Worm (Caenorhabditis elegans): ENCODE measurements around the gene F36F12.2.
A peak's percentile ranks its signal among the peaks of the same experiment; 100 is the strongest.

F36F12.2 gene

DNA sequence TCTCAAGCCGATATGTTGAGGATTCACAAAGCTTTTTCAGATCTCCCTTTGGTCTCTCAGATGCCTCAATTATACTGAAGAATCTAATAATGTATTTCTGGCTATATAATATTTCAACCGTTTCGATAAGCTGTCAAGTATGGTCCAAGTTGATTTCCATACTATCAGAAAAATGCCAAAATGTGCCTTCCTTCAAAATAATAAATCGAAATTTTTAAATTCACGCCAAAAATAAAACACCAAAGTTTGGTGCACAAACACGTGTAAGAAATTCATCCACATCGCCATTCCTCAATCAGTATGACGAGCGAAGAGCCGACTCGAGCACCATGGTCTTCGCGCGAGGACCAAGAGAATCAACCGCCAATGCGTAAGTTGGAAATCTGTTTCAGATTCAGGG is 24.4 kb upstream of the F36F12.2 start, which contains the start of gene F22F7.11:
Gene F22F7.11, plus strand, starts transcription at position 301 of the 400 bp plus-strand sequence.
- TF ChIP-seq arid-1 (GFP tag; conservative IDR thresholded peaks at IDR 0.05) = no peak

DNA sequence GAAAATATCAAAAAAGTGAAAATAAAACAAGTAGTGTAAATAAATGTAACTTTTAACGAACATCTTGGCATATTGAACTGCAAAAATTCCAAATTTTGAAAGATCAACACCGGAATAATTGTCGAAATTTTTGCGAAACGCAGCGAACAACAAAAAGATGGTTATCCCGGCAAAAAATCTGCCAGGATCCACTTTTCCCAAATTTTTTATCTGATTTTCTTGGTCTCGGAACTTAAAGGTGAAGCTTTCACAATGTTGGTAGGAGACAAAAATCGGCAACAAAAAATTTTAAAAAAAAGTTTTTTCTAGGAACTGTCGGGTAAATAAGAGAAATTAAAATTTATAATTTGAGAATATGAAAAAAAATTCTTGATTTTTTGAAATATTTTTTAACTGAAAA is 23.5 kb upstream of the F36F12.2 start, which contains the start of gene bgnt-1.2:
Gene bgnt-1.2, minus strand, starts transcription at position 101 of the 400 bp plus-strand sequence.
- TF ChIP-seq cey-2 (tag; optimal IDR thresholded peaks at IDR 0.05; ENCODE audit: borderline replicate concordance, insufficient read depth) = no peak
- TF ChIP-seq ceh-32 (tag; optimal IDR thresholded peaks at IDR 0.05; ENCODE audit: poor library complexity) = no peak
- no peak for TF ChIP-seq ama-1 (optimal IDR thresholded peaks at IDR 0.05)
- TF ChIP-seq dmd-6 (GFP tag; IDR thresholded peaks at IDR 0.05) = no peak
- TF ChIP-seq lsy-2 (tag; optimal IDR thresholded peaks at IDR 0.05) = no peak
- no peak for TF ChIP-seq Y5F2A.4 (GFP tag; optimal IDR thresholded peaks at IDR 0.05)
- TF ChIP-seq mep-1 (tag; optimal IDR thresholded peaks at IDR 0.05) = no peak

ce11 chrV:2110368-2110767 is 15.3 kb upstream of the F36F12.2 start, which contains the start of gene F22F7.3:
TSS of gene F22F7.3 (plus strand) at chrV:2110668.
- TF ChIP-seq lir-3 (tag; optimal IDR thresholded peaks at IDR 0.05) (no peak), daf-12 (tag; optimal IDR thresholded peaks at IDR 0.05) (no peak)

- TF ChIP-seq hif-1 (tag; optimal IDR thresholded peaks at IDR 0.05) (peak in 1 of 2 experiments; percentile 2), nhr-6 (tag; optimal IDR thresholded peaks at IDR 0.05) (peak; percentile 39), pha-4 (GFP tag; IDR thresholded peaks at IDR 0.05) (no peak), pha-4 (tag; optimal IDR thresholded peaks at IDR 0.05) (peak; percentile 44), ceh-32 (tag; optimal IDR thresholded peaks at IDR 0.05; ENCODE audit: poor library complexity) (no peak), nhr-77 (tag; optimal IDR thresholded peaks at IDR 0.05) (peak; percentile 10), T26A8.4 (GFP tag; IDR thresholded peaks at IDR 0.05) (no peak), dmd-6 (GFP tag; IDR thresholded peaks at IDR 0.05) (no peak), nhr-11 (tag; optimal IDR thresholded peaks at IDR 0.05) (peak; percentile 15), pqm-1 (tag; optimal IDR thresholded peaks at IDR 0.05) (peak; percentile 4), nhr-28 (tag; optimal IDR thresholded peaks at IDR 0.05) (peak; percentile 95), aha-1 (tag) (peak; percentile 66), dpl-1 (GFP tag; optimal IDR thresholded peaks at IDR 0.05) (peak; percentile 32), lin-13 (GFP tag; optimal IDR thresholded peaks at IDR 0.05) (peak; percentile 26)
Observed at ce11 chrV:2109295-2109694, 14.2 kb upstream of the F36F12.2 start, which contains the start of gene ckb-4. TSS of gene ckb-4 (minus strand) at chrV:2109434.

DNA sequence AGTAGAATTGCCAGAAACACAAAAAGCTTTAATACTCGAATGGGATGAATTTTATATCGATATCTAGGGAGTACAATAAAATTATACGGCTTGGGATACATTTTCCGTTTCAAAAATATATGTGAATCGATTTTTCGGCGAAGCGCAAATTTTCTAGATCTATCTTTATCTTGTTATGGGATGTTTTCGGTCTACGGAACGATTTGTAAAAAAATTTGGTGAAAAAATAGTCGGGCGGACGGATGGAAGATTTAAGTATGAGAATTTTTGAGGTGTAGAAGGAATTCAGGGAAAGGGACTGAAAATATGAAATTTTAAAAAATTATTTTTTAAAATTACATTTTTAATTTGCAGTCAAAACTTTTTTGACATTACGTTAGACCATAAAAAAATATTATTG is 10.9 kb upstream of the F36F12.2 start, which contains the start of gene F22F7.4:
Gene F22F7.4, minus strand, starts transcription at position 101 of the 400 bp plus-strand sequence.
- no peak for TF ChIP-seq R02D3.7 (tag; optimal IDR thresholded peaks at IDR 0.05)
- no peak for TF ChIP-seq dpl-1 (GFP tag; optimal IDR thresholded peaks at IDR 0.05)
- TF ChIP-seq hmg-1.1 (GFP tag; IDR thresholded peaks at IDR 0.05) = no peak
- no peak for TF ChIP-seq daf-16 (GFP tag; optimal IDR thresholded peaks at IDR 0.05)
- no peak for TF ChIP-seq daf-16 (tag; optimal IDR thresholded peaks at IDR 0.05)
- no peak for TF ChIP-seq dmd-6 (GFP tag; IDR thresholded peaks at IDR 0.05)
- TF ChIP-seq nhr-77 (tag; optimal IDR thresholded peaks at IDR 0.05) = no peak
- TF ChIP-seq hlh-30 (tag; optimal IDR thresholded peaks at IDR 0.05; ENCODE audit: insufficient read depth) = no peak

DNA sequence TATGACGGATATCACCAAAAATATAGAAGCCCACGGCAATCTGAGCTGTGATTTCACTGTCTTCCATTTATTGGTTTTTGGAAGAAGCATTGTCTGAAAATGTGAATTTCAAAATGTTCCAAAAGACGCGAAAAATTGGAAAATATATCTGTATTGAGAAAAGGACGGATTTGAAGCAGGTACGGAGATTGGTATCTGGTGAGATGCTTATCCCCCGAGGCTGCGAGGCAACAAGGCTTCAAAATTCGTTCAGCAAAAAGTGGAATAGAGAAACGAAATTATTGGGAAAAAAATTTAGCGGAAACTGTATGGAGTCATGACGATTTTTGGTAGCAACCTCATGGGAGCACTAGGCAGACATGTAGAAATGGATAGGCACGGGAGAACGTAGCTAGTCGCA is 8.0 kb upstream of the F36F12.2 start, which contains the start of gene F36F12.1:
Gene F36F12.1, minus strand, starts transcription at position 101 of the 400 bp plus-strand sequence.
- no peak for TF ChIP-seq lin-39 (tag; optimal IDR thresholded peaks at IDR 0.05)
- TF ChIP-seq snpc-4 (tag; optimal IDR thresholded peaks at IDR 0.05) = no peak
- TF ChIP-seq nhr-6 (tag; optimal IDR thresholded peaks at IDR 0.05) = no peak
- TF ChIP-seq nhr-237 (tag; optimal IDR thresholded peaks at IDR 0.05) = no peak
- TF ChIP-seq daf-8 (GFP tag; IDR thresholded peaks at IDR 0.05) = no peak
- no peak for TF ChIP-seq aly-2 (tag; optimal IDR thresholded peaks at IDR 0.05)
- no peak for TF ChIP-seq dmd-8 (GFP tag; IDR thresholded peaks at IDR 0.05)
- TF ChIP-seq ceh-28 (tag; optimal IDR thresholded peaks at IDR 0.05) = no peak
- TF ChIP-seq unc-39 (tag; optimal IDR thresholded peaks at IDR 0.05) = no peak
- TF ChIP-seq pha-4 (GFP tag; IDR thresholded peaks at IDR 0.05) = no peak
- no peak for TF ChIP-seq pha-4 (tag; optimal IDR thresholded peaks at IDR 0.05)
